Worm (Caenorhabditis elegans) whole organism, late embryonic: ENCODE measurements around the gene kin-36.

Experiments
- ceh-18 ChIP-seq: sonication (generic microtip); optimal IDR thresholded peaks from 2 replicates; lab custom pipeline; 2016; ENCODE audit warnings: missing genetic modification characterization, missing compliant biosample characterization
- ceh-19 ChIP-seq: fragments of 200-800 bp; sonication (Bioruptor generic); optimal IDR thresholded peaks from 2 replicates; lab custom pipeline; 2018; ENCODE audit warnings: mild to moderate bottlenecking, missing genetic modification characterization, missing compliant biosample characterization
- ceh-2 ChIP-seq: sonication (generic microtip); optimal IDR thresholded peaks from 2 replicates; lab custom pipeline; 2016; ENCODE audit warnings: missing genotype, missing genetic modification characterization, missing compliant biosample characterization
- ceh-30 ChIP-seq: fragments of 150-350 bp; optimal IDR thresholded peaks from 2 replicates; lab custom pipeline; 2014; ENCODE audit warnings: missing biosample characterization, missing genetic modification characterization
- ceh-31 ChIP-seq: sonication (generic microtip); optimal IDR thresholded peaks from 2 replicates; lab custom pipeline; 2016; ENCODE audit warnings: missing genetic modification characterization, missing compliant biosample characterization
- ceh-34 ChIP-seq: sonication (generic microtip); optimal IDR thresholded peaks from 2 replicates; lab custom pipeline; 2016; ENCODE audit warnings: mild to moderate bottlenecking, missing genetic modification characterization, missing compliant biosample characterization
- ceh-45 ChIP-seq: fragments of 200-800 bp; sonication (Bioruptor generic); IDR thresholded peaks from 2 replicates; pipeline ENCODE4 v1.3.6; 2022; ENCODE audit warnings: missing genetic modification reagents, missing genetic modification characterization, missing compliant biosample characterization
- ceh-48 ChIP-seq: sonication (generic microtip); optimal IDR thresholded peaks from 2 replicates; lab custom pipeline; 2016; ENCODE audit warnings: missing genetic modification characterization, inconsistent platforms, missing compliant biosample characterization
- ceh-9 ChIP-seq: sonication (generic microtip); optimal IDR thresholded peaks from 2 replicates; lab custom pipeline; 2016; ENCODE audit warnings: mild to moderate bottlenecking, missing genetic modification characterization, inconsistent platforms, missing compliant biosample characterization
- elt-4 ChIP-seq: sonication (generic microtip); optimal IDR thresholded peaks from 2 replicates; lab custom pipeline; 2016; ENCODE audit warnings: missing genetic modification characterization, missing compliant biosample characterization
- ets-4 ChIP-seq: sonication (generic microtip); optimal IDR thresholded peaks from 2 replicates; lab custom pipeline; 2016; ENCODE audit warnings: missing genetic modification characterization, missing compliant biosample characterization
- fax-1 ChIP-seq: sonication (generic microtip); optimal IDR thresholded peaks from 2 replicates; lab custom pipeline; 2016; ENCODE audit warnings: missing genotype, missing genetic modification characterization, missing compliant biosample characterization
- fkh-10 ChIP-seq: fragments of 150-350 bp; optimal IDR thresholded peaks from 2 replicates; lab custom pipeline; 2014; ENCODE audit warnings: missing biosample characterization, missing genetic modification reagents, missing genetic modification characterization
- hlh-13 ChIP-seq: fragments of 200-800 bp; sonication (Bioruptor generic); optimal IDR thresholded peaks from 2 replicates; lab custom pipeline; 2018; ENCODE audit warnings: mild to moderate bottlenecking, missing genetic modification characterization, missing compliant biosample characterization
- hlh-30 ChIP-seq: sonication (generic microtip); optimal IDR thresholded peaks from 2 replicates; lab custom pipeline; 2017; ENCODE audit warnings: antibody characterized with exemption, missing genetic modification characterization, missing compliant biosample characterization; ENCODE audit not compliant: insufficient read depth
- lim-6 ChIP-seq: sonication (generic microtip); optimal IDR thresholded peaks from 2 replicates; lab custom pipeline; 2016; ENCODE audit warnings: missing genetic modification characterization, missing compliant biosample characterization
- madf-2 ChIP-seq: sonication (generic microtip); optimal IDR thresholded peaks from 2 replicates; lab custom pipeline; 2017; ENCODE audit warnings: missing genetic modification characterization, missing compliant biosample characterization
- mec-3 ChIP-seq: sonication (generic microtip); optimal IDR thresholded peaks from 2 replicates; lab custom pipeline; 2016; ENCODE audit warnings: borderline replicate concordance, missing genetic modification characterization, missing compliant biosample characterization
- nfya-1 ChIP-seq: sonication (generic microtip); optimal IDR thresholded peaks from 2 replicates; lab custom pipeline; 2017; ENCODE audit warnings: missing genetic modification characterization, mild to moderate bottlenecking, missing compliant biosample characterization, antibody characterized with exemption, moderate library complexity
- pag-3 ChIP-seq: sonication (generic microtip); optimal IDR thresholded peaks from 2 replicates; lab custom pipeline; 2016; ENCODE audit warnings: missing compliant biosample characterization, missing genetic modification characterization, borderline replicate concordance
- pha-4 ChIP-seq: fragments of 150-350 bp; optimal IDR thresholded peaks from 2 replicates; lab custom pipeline; 2018; ENCODE audit warnings: missing biosample characterization, missing genetic modification reagents, missing genetic modification characterization
- pqm-1 ChIP-seq: sonication (generic microtip); optimal IDR thresholded peaks from 2 replicates; lab custom pipeline; 2016; ENCODE audit warnings: missing genetic modification characterization, missing compliant biosample characterization
- pros-1 ChIP-seq: fragments of 150-350 bp; optimal IDR thresholded peaks from 2 replicates; lab custom pipeline; 2014; ENCODE audit warnings: missing biosample characterization, missing genetic modification reagents, missing genetic modification characterization
- rnt-1 ChIP-seq: sonication (generic microtip); optimal IDR thresholded peaks from 2 replicates; lab custom pipeline; 2016; ENCODE audit warnings: missing genetic modification characterization, missing compliant biosample characterization
- syd-9 ChIP-seq: sonication (generic microtip); optimal IDR thresholded peaks from 2 replicates; lab custom pipeline; 2016; ENCODE audit warnings: mild to moderate bottlenecking, missing genetic modification characterization, moderate library complexity, missing compliant biosample characterization
- tbx-2 ChIP-seq: sonication (generic microtip); optimal IDR thresholded peaks from 2 replicates; lab custom pipeline; 2016; ENCODE audit warnings: missing genetic modification characterization, missing compliant biosample characterization
- unc-42 ChIP-seq: sonication (generic microtip); optimal IDR thresholded peaks from 2 replicates; lab custom pipeline; 2016; ENCODE audit warnings: missing genotype, missing genetic modification characterization, missing compliant biosample characterization
- unc-55 ChIP-seq: sonication (generic microtip); optimal IDR thresholded peaks from 2 replicates; lab custom pipeline; 2017; ENCODE audit warnings: missing biosample characterization, missing genetic modification reagents, missing genetic modification characterization
- unc-86 ChIP-seq: sonication (generic microtip); optimal IDR thresholded peaks from 2 replicates; lab custom pipeline; 2016; ENCODE audit warnings: missing genetic modification characterization, missing compliant biosample characterization
- zip-5 ChIP-seq: sonication (generic microtip); optimal IDR thresholded peaks from 2 replicates; lab custom pipeline; 2016; ENCODE audit warnings: missing genetic modification characterization, missing compliant biosample characterization
- ztf-16 ChIP-seq: sonication (generic microtip); optimal IDR thresholded peaks from 2 replicates; lab custom pipeline; 2017; ENCODE audit warnings: missing genetic modification characterization, missing compliant biosample characterization

kin-36 gene

DNA sequence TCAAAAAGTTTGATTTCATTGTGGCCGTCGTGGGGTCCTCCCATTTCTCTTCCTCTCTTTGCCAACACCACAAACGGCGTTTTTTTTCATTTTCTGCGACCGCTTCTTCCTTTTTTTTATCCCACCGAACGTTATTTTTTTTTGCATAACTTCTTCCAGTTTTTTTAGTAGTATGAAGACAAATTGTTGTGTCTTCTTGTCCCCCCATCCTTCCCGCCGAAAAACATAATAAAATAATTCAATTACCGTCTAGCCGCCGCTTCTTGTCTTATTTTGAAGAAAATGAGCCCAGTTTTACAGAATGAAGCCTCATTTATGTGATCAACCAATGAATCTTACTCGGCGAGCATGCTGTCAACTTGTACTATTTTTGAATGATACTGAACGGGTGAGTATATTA, 9.6 kb upstream of the kin-36 start, which contains the start of gene F29B9.12:
Gene F29B9.12, plus strand, starts transcription at position 301 of the 400 bp plus-strand sequence.
- no peak for TF ChIP-seq unc-86 (tag; lab: Kevin White, UChicago)
- TF ChIP-seq mec-3 (tag; lab: Kevin White, UChicago), result no peak
- TF ChIP-seq ceh-18 (tag; lab: Kevin White, UChicago), result no peak
- TF ChIP-seq madf-2 (tag; lab: Kevin White, UChicago), result no peak
- no peak for TF ChIP-seq unc-42 (tag; lab: Kevin White, UChicago)
- no peak for TF ChIP-seq elt-4
- TF ChIP-seq syd-9, result no peak

DNA sequence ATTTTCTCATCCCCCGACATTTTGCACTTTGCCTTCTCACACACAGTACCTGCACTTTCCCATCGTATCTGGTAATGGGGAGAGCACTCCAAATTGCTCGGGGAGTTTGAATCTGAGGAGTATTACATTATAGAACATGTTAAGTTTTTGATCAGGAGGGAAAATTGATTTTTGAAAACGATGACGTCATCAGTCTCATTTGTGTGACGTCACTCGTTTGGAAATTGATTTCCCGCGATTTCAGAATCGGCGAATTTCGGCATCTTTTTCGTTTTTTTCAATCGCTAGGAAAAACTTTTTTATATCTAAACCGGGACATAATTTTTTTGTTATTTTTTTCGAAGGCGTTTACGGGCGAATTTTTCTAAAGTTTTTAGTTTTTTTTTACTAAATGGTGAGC, 5.5 kb upstream of the kin-36 start:
- TF ChIP-seq unc-55 (GFP tag; lab: Kevin White, UChicago) (no peak), ceh-2 (tag; lab: Kevin White, UChicago) (no peak), zip-5 (tag; lab: Kevin White, UChicago) (no peak), fax-1 (tag; lab: Kevin White, UChicago) (no peak), ztf-16 (tag; lab: Kevin White, UChicago) (no peak), tbx-2 (tag; lab: Kevin White, UChicago) (no peak), fkh-10 (GFP tag; lab: Kevin White, UChicago) (no peak), ceh-31 (tag; lab: Kevin White, UChicago) (no peak), madf-2 (tag; lab: Kevin White, UChicago) (no peak), ceh-45 (GFP tag; lab: Robert Waterston, UW) (no peak)

DNA sequence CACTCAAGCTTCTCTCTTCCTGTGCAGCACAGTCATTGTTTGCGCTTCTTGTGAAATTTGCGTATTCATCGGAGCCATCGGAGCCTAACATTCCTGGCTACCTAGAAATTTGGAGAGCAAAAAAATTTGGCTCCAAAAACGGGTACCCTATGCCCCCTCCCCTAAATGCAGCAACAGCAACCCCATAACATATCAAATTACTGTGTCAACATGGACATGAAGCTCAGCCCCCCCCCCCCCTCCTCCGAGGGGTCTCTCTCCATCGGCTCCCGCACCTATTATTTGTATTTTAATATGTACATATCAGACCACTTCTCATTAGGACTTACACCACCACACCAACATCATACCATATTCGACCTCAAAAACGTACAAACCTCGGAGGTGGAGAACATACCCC, 4.5 kb upstream of the kin-36 start:
- TF ChIP-seq ceh-34 (tag; lab: Kevin White, UChicago), result peak; percentile 92
- TF ChIP-seq ceh-19 (GFP tag; lab: Kevin White, UChicago), result peak; percentile 39
- TF ChIP-seq ceh-18 (tag; lab: Kevin White, UChicago), result no peak

DNA sequence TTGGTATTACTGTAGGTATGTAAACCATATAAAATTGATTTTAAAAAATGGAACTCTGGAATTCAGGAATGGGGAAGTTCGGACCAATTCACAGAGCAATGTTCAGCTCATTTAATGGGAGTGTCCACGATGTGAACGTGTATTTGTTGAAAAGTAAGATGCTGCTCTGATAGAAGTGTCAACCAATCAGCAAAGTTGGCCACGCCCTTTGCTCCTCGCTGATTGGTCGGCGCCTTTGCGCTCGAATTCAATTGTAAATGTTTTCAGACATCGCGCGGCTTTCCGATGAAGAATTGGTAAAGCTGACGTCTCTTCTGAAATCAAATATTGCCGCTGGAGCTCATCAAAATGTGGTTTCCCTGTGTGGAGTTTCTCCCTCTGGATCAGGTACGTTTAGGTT, 4.3 kb downstream of the kin-36 start:
- TF ChIP-seq nfya-1 (tag; lab: Kevin White, UChicago), result peak; percentile 68
- no peak for TF ChIP-seq unc-55 (GFP tag; lab: Kevin White, UChicago)

DNA sequence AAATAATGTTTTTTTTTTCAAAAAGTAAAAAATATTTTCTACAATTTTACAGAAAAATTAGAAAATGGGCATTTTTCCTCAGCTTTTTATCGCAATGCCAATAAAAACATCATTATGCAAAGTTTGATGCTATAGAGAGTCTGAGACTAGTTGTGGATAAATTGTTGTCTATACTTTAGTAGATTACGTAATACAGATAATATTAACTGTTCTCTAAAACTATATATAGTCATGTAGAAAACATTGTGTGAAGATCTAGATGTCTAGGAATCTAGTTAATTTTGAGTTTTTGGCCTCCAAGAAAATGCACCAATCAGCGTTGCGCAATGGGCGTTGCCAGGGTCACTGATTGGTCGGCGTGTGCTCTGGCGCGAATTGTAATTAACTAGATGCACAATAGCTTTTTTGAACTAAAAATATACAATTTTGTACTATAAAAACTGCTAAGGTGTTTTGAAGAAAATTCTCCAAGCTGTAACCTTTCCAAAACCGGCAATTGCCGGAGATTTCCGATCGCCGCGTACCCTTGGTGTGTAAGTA, 7.5 kb downstream of the kin-36 start:
- TF ChIP-seq ceh-18 (tag; lab: Kevin White, UChicago), result no peak
- no peak for TF ChIP-seq pha-4 (tag; lab: Kevin White, UChicago)
- TF ChIP-seq pag-3 (tag; lab: Kevin White, UChicago), result no peak
- TF ChIP-seq nfya-1 (tag; lab: Kevin White, UChicago), result peak; percentile 80
- no peak for TF ChIP-seq pros-1 (tag; lab: Kevin White, UChicago)
- TF ChIP-seq ceh-30, result no peak

DNA sequence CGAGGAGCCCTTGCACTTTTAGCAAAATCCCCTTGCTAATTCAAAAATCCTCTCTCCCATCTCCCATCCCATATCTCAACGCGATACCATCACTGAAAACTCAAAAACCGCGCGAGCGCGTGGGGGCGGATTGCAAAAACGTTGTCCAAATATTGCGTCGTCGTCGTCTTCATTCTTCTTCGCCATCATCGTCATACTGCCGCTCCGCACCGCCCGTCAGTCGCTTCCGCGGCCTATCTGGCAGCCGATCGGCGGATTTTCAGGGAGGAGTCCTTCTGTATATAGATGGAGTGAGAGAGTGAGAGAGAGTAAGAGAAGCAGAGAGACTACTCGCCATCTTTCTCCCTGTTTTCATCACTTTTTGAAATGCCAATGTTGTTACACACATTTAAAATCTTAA, 8.1 kb downstream of the kin-36 start:
- TF ChIP-seq lim-6 (tag; lab: Kevin White, UChicago), result no peak
- no peak for TF ChIP-seq ceh-48 (tag; lab: Kevin White, UChicago)
- TF ChIP-seq madf-2 (tag; lab: Kevin White, UChicago), result no peak
- no peak for TF ChIP-seq hlh-30 (tag; lab: Kevin White, UChicago)
- peak; percentile 46 for TF ChIP-seq rnt-1
- peak; percentile 45 for TF ChIP-seq elt-4
- TF ChIP-seq, all 69 proteins: peak for 2

DNA sequence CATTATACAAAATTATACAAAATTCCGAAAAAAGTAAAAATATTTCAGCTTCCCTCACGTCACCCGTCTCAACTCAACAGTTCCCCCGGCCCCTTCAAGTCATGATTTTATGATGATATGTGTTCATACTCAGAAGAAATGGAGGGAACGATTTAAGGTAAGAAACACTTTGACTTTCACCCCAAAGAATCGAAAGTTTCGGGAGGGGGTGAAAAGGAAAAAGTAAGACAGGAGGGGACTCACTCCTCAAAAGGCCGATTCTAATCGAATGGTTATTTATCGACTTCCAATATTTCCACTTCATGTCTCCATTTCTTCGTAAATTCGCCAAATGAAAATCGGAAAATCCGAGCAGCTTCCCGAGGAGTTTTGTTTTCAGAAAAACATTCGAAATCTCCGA, 9.4 kb downstream of the kin-36 start, which contains the start of gene bus-4:
Gene bus-4, plus strand, starts transcription at position 49 of the 400 bp plus-strand sequence.
- TF ChIP-seq pqm-1 (tag; lab: Kevin White, UChicago) (no peak), ceh-9 (tag; lab: Kevin White, UChicago) (no peak), ets-4 (tag; lab: Kevin White, UChicago) (no peak), hlh-13 (GFP tag; lab: Kevin White, UChicago) (no peak)
